Worm (Caenorhabditis elegans) whole organism, early embryonic: ENCODE data around the gene T05A7.13.

ENCODE experiments used
- B0310.2 ChIP-seq: sonication (generic microtip); optimal IDR thresholded peaks from 2 replicates; lab custom pipeline; 2016; ENCODE audit warnings: mild to moderate bottlenecking, missing genetic modification characterization, missing compliant biosample characterization
- ama-1 ChIP-seq: fragments of 150-350 bp; optimal IDR thresholded peaks from 2 replicates; lab custom pipeline; 2014
- ceh-13 ChIP-seq: fragments of 200-800 bp; sonication (Bioruptor generic); optimal IDR thresholded peaks from 2 replicates; lab custom pipeline; 2018; ENCODE audit warnings: mild to moderate bottlenecking, missing genetic modification characterization, missing compliant biosample characterization
- ceh-36 ChIP-seq: sonication (generic microtip); optimal IDR thresholded peaks from 2 replicates; lab custom pipeline; 2016; ENCODE audit warnings: missing genetic modification characterization, inconsistent platforms, missing compliant biosample characterization
- ets-7 ChIP-seq: sonication (generic microtip); optimal IDR thresholded peaks from 2 replicates; lab custom pipeline; 2016; ENCODE audit warnings: missing genotype, missing genetic modification characterization, missing compliant biosample characterization
- flt-1 ChIP-seq: fragments of 200-800 bp; sonication (Bioruptor generic); IDR thresholded peaks from 2 replicates; pipeline ENCODE4 v1.3.6; 2022; ENCODE audit warnings: missing genetic modification characterization, missing compliant biosample characterization
- hmbx-1 ChIP-seq: sonication (generic microtip); optimal IDR thresholded peaks from 2 replicates; lab custom pipeline; 2016; ENCODE audit warnings: mild to moderate bottlenecking, missing genetic modification characterization, missing compliant biosample characterization
- hmg-4 ChIP-seq: fragments of 200-800 bp; sonication (Bioruptor generic); optimal IDR thresholded peaks from 2 replicates; lab custom pipeline; 2018; ENCODE audit warnings: mild to moderate bottlenecking, missing genetic modification characterization, missing compliant biosample characterization
- hnd-1 ChIP-seq: sonication (generic microtip); optimal IDR thresholded peaks from 2 replicates; lab custom pipeline; 2016; ENCODE audit warnings: missing genetic modification characterization, missing compliant biosample characterization
- pes-1 ChIP-seq: fragments of 200-800 bp; sonication (Bioruptor generic); IDR thresholded peaks from 2 replicates; pipeline ENCODE4 v1.3.6; 2022; ENCODE audit warnings: missing genetic modification reagents, missing genetic modification characterization, missing compliant biosample characterization
- scrt-1 ChIP-seq: fragments of 200-800 bp; sonication (Bioruptor generic); IDR thresholded peaks from 2 replicates; pipeline ENCODE4 v1.3.6; 2022; ENCODE audit warnings: missing genetic modification characterization, missing compliant biosample characterization
- tbx-11 ChIP-seq: fragments of 200-800 bp; sonication (Bioruptor generic); IDR thresholded peaks from 2 replicates; pipeline ENCODE4 v1.3.6; 2022; ENCODE audit warnings: missing genetic modification characterization, missing compliant biosample characterization
- tra-4 ChIP-seq: sonication (generic microtip); optimal IDR thresholded peaks from 2 replicates; lab custom pipeline; 2017; ENCODE audit warnings: missing genetic modification characterization, missing compliant biosample characterization

DNA sequence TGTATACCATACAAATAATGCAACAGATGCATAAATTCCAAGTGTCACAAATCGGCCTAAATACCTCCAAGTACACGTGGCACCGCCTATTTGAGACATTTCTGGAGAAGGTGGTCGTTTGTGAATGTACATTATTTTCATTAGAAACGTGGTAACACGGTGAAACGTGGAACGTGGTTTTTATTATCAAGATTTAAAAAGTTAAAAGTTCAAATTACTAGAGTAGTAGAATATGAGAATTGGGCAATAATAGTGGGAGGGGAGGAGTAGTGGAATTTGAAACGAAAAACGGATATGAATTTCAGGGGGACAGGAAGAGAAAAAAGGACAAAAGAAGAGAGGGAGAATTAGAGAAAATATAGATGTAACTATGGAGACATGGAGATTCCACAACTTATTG lies 5.3 kb downstream of the T05A7.13 start, which contains the start of gene fut-6:
- no peak for TF ChIP-seq ceh-13
- TF ChIP-seq scrt-1 (GFP tag; lab: Robert Waterston, UW), result no peak
- TF ChIP-seq ceh-36 (tag; lab: Kevin White, UChicago), result no peak
- TF ChIP-seq ama-1 (lab: Kevin White, UChicago), result no peak
- no peak for TF ChIP-seq B0310.2
- no peak for TF ChIP-seq tbx-11 (GFP tag; lab: Robert Waterston, UW)
- TF ChIP-seq hnd-1, result no peak
- no peak for TF ChIP-seq hmg-4 (GFP tag; lab: Kevin White, UChicago)
- TF ChIP-seq hmbx-1, result no peak
- TF ChIP-seq tra-4 (tag; lab: Kevin White, UChicago), result no peak
- no peak for TF ChIP-seq pes-1 (GFP tag; lab: Robert Waterston, UW)
- no peak for TF ChIP-seq flt-1 (GFP tag; lab: Robert Waterston, UW)
- TF ChIP-seq ets-7 (tag; lab: Kevin White, UChicago), result no peak
